Fruit fly (Drosophila melanogaster) whole organism, embryonic: ENCODE results near the gene CG42272.

Experiments used
- Awh ChIP-seq: fragments of 200-800 bp; sonication (Bioruptor generic); IDR thresholded peaks from 2 replicates; pipeline ENCODE4, ENCODE4 v1.3.6; 2022; ENCODE audit warnings: missing biosample characterization, missing genetic modification characterization
- B-H1 ChIP-seq: fragments of 200-800 bp; sonication (Bioruptor generic); IDR thresholded peaks from 3 replicates; pipeline ENCODE4 v1.3.6; 2022; ENCODE audit warnings: missing biosample characterization, missing genetic modification characterization
- CG10462 ChIP-seq: fragments of 200-800 bp; sonication (Bioruptor generic); optimal IDR thresholded peaks from 2 replicates; lab custom pipeline; 2016; ENCODE audit warnings: missing biosample characterization, missing genetic modification characterization
- CG10979 ChIP-seq: fragments of 200-800 bp; sonication (Bioruptor generic); optimal IDR thresholded peaks from 2 replicates; lab custom pipeline; 2018; ENCODE audit warnings: missing biosample characterization, mild to moderate bottlenecking, missing genetic modification characterization, moderate library complexity
- CG1233 ChIP-seq: fragments of 200-800 bp; sonication (Bioruptor generic); optimal IDR thresholded peaks from 4 replicates; lab custom pipeline; 2018; ENCODE audit warnings: missing biosample characterization, mild to moderate bottlenecking, missing genetic modification characterization
- CG12659 ChIP-seq: fragments of 200-800 bp; sonication (Bioruptor generic); optimal IDR thresholded peaks from 3 replicates; lab custom pipeline; 2017; ENCODE audit warnings: mild to moderate bottlenecking, missing biosample characterization, missing genetic modification reagents, missing genetic modification characterization
- CG12769 ChIP-seq: fragments of 200-800 bp; sonication (Bioruptor generic); optimal IDR thresholded peaks from 2 replicates; lab custom pipeline; 2019; ENCODE audit warnings: missing biosample characterization, mild to moderate bottlenecking, missing genetic modification characterization, moderate library complexity
- CG13123 ChIP-seq: fragments of 200-800 bp; sonication (Bioruptor generic); optimal IDR thresholded peaks from 2 replicates; lab custom pipeline; 2016; ENCODE audit warnings: missing biosample characterization, missing genetic modification characterization
- CG13624 ChIP-seq: fragments of 200-800 bp; sonication (Bioruptor generic); optimal IDR thresholded peaks from 2 replicates; lab custom pipeline; 2016; ENCODE audit warnings: missing biosample characterization, missing genetic modification characterization
- CG13894 ChIP-seq: fragments of 200-800 bp; sonication (Bioruptor generic); optimal IDR thresholded peaks from 3 replicates; lab custom pipeline; 2018; ENCODE audit warnings: missing biosample characterization, mild to moderate bottlenecking, missing genetic modification characterization, moderate library complexity
- CG15269 ChIP-seq: fragments of 200-800 bp; sonication (Bioruptor generic); optimal IDR thresholded peaks from 2 replicates; lab custom pipeline; 2018; ENCODE audit warnings: missing biosample characterization, mild to moderate bottlenecking, missing genetic modification characterization, moderate library complexity
- CG15479 ChIP-seq: fragments of 200-800 bp; sonication (Bioruptor generic); optimal IDR thresholded peaks from 3 replicates; lab custom pipeline; 2019; ENCODE audit warnings: missing biosample characterization, mild to moderate bottlenecking, missing genetic modification characterization, moderate library complexity
- CG17186 ChIP-seq: fragments of 200-800 bp; sonication (Bioruptor generic); optimal IDR thresholded peaks from 3 replicates; lab custom pipeline; 2017; ENCODE audit warnings: missing biosample characterization, missing genetic modification reagents, missing genetic modification characterization
- CG17359 ChIP-seq: fragments of 200-800 bp; sonication (Bioruptor generic); optimal IDR thresholded peaks from 3 replicates; lab custom pipeline; 2018; ENCODE audit warnings: missing biosample characterization, mild to moderate bottlenecking, missing genetic modification characterization, moderate library complexity
- CG1792 ChIP-seq: fragments of 200-800 bp; sonication (Bioruptor generic); optimal IDR thresholded peaks from 2 replicates; lab custom pipeline; 2016; ENCODE audit warnings: missing biosample characterization, missing genetic modification characterization
- CG2120 ChIP-seq: fragments of 200-800 bp; sonication (Bioruptor generic); optimal IDR thresholded peaks from 3 replicates; lab custom pipeline; 2016; ENCODE audit warnings: missing biosample characterization, missing genetic modification characterization
- CG3065 ChIP-seq: fragments of 200-800 bp; sonication (Bioruptor generic); optimal IDR thresholded peaks from 2 replicates; lab custom pipeline; 2016; ENCODE audit warnings: missing biosample characterization, missing genetic modification characterization
- CG31224 ChIP-seq: fragments of 200-800 bp; sonication (Bioruptor generic); IDR thresholded peaks from 2 replicates; pipeline ENCODE4 v1.3.6; 2022; ENCODE audit warnings: missing biosample characterization, missing genetic modification characterization
- CG3281 ChIP-seq: fragments of 200-800 bp; sonication (Bioruptor generic); optimal IDR thresholded peaks from 3 replicates; lab custom pipeline; 2017; ENCODE audit warnings: missing biosample characterization, mild to moderate bottlenecking, missing genetic modification characterization
- CG4424 ChIP-seq: fragments of 200-800 bp; sonication (Bioruptor generic); optimal IDR thresholded peaks from 3 replicates; lab custom pipeline; 2016; ENCODE audit warnings: missing biosample characterization, missing genetic modification characterization
- CG4854 ChIP-seq: fragments of 200-800 bp; sonication (Bioruptor generic); optimal IDR thresholded peaks from 2 replicates; lab custom pipeline; 2016; ENCODE audit warnings: missing biosample characterization, missing genetic modification characterization, inconsistent platforms
- CG5245 ChIP-seq: fragments of 200-800 bp; sonication (Bioruptor generic); optimal IDR thresholded peaks from 3 replicates; lab custom pipeline; 2016; ENCODE audit warnings: missing biosample characterization, missing genetic modification characterization
- CG7271 ChIP-seq: fragments of 200-800 bp; sonication (Bioruptor generic); optimal IDR thresholded peaks from 2 replicates; lab custom pipeline; 2018; ENCODE audit warnings: missing biosample characterization, mild to moderate bottlenecking, missing genetic modification characterization, moderate library complexity
- CG7357 ChIP-seq: fragments of 200-800 bp; sonication (Bioruptor generic); IDR thresholded peaks from 3 replicates; pipeline ENCODE4 v1.3.6; 2022; ENCODE audit warnings: missing biosample characterization, missing genetic modification characterization
- CG8478 ChIP-seq: fragments of >200 bp; optimal IDR thresholded peaks from 2 replicates; lab custom pipeline; 2018
- CG9215 ChIP-seq: fragments of 200-800 bp; sonication (Bioruptor generic); IDR thresholded peaks from 2 replicates; pipeline ENCODE4 v1.3.6; 2022; ENCODE audit warnings: missing biosample characterization, missing genetic modification characterization
- Camta ChIP-seq: fragments of 200-800 bp; sonication (Bioruptor generic); optimal IDR thresholded peaks from 2 replicates; lab custom pipeline; 2016; ENCODE audit warnings: missing biosample characterization, missing genetic modification characterization
- Dip3 ChIP-seq: fragments of 200-800 bp; sonication (Bioruptor generic); optimal IDR thresholded peaks from 3 replicates; lab custom pipeline; 2016; ENCODE audit warnings: missing biosample characterization, missing genetic modification characterization
- Elba2 ChIP-seq: fragments of 200-800 bp; sonication (Bioruptor generic); optimal IDR thresholded peaks from 3 replicates; lab custom pipeline; 2016; ENCODE audit warnings: missing biosample characterization, missing genetic modification characterization
- Hmr ChIP-seq: fragments of 200-800 bp; sonication (Bioruptor generic); optimal IDR thresholded peaks from 3 replicates; lab custom pipeline; 2017; ENCODE audit warnings: mild to moderate bottlenecking, missing biosample characterization, missing genetic modification reagents, missing genetic modification characterization
- Med ChIP-seq: fragments of 200-800 bp; sonication (Bioruptor generic); peaks from one replicate; lab custom pipeline; 2016; ENCODE audit warnings: missing biosample characterization, missing genetic modification characterization, mild to moderate bottlenecking, inconsistent platforms, moderate library complexity
- Nf-YB ChIP-seq: fragments of 200-800 bp; sonication (Bioruptor generic); optimal IDR thresholded peaks from 3 replicates; lab custom pipeline; 2019; ENCODE audit warnings: missing biosample characterization, mild to moderate bottlenecking, missing genetic modification characterization, moderate library complexity
- Rfx ChIP-seq: fragments of 200-800 bp; sonication (Bioruptor generic); IDR thresholded peaks from 2 replicates; pipeline ENCODE4 v1.3.6; 2022; ENCODE audit warnings: missing biosample characterization, missing genetic modification characterization
- ab ChIP-seq: fragments of 200-800 bp; sonication (Bioruptor generic); optimal IDR thresholded peaks from 2 replicates; lab custom pipeline; 2016; ENCODE audit warnings: missing biosample characterization, missing genetic modification characterization
- abd-A ChIP-seq: fragments of 200-800 bp; sonication (Bioruptor generic); optimal IDR thresholded peaks from 3 replicates; lab custom pipeline; 2019; ENCODE audit warnings: missing biosample characterization, mild to moderate bottlenecking, missing genetic modification characterization, moderate library complexity
- bcd ChIP-seq: fragments of 200-800 bp; sonication (Bioruptor generic); optimal IDR thresholded peaks from 2 replicates; lab custom pipeline; 2017; ENCODE audit warnings: missing biosample characterization, mild to moderate bottlenecking, missing genetic modification characterization
- chinmo ChIP-seq: fragments of 200-800 bp; sonication (Bioruptor generic); IDR thresholded peaks from 4 replicates; pipeline ENCODE4 v1.3.6; 2022; ENCODE audit warnings: missing biosample characterization, missing genetic modification characterization; ENCODE audit not compliant: partially characterized antibody
- dati ChIP-seq: fragments of 200-800 bp; sonication (Bioruptor generic); IDR thresholded peaks from 2 replicates; pipeline ENCODE4 v1.3.6; 2022; ENCODE audit warnings: missing biosample characterization, missing genetic modification characterization
- en ChIP-seq: fragments of 200-800 bp; sonication (Bioruptor generic); optimal IDR thresholded peaks from 2 replicates; lab custom pipeline; 2016; ENCODE audit warnings: missing biosample characterization, missing genetic modification characterization
- eve ChIP-seq, 2 experiments: fragments of >200 bp; optimal IDR thresholded peaks; 2 replicates each; lab custom pipeline; 2017; ENCODE audit warnings: missing biosample characterization in 2 of 2, missing genetic modification characterization in 2 of 2
- fd102C ChIP-seq: fragments of 200-800 bp; sonication (Bioruptor generic); optimal IDR thresholded peaks from 2 replicates; lab custom pipeline; 2018; ENCODE audit warnings: missing biosample characterization, mild to moderate bottlenecking, missing genetic modification characterization, moderate library complexity
- fru ChIP-seq: fragments of >200 bp; optimal IDR thresholded peaks from 2 replicates; lab custom pipeline; 2017
- gce ChIP-seq: fragments of 200-800 bp; sonication (Bioruptor generic); IDR thresholded peaks from 3 replicates; pipeline ENCODE4 v1.3.6; 2022; ENCODE audit warnings: missing biosample characterization, missing genetic modification characterization
- maf-S ChIP-seq: fragments of 200-800 bp; sonication (Bioruptor generic); optimal IDR thresholded peaks from 2 replicates; lab custom pipeline; 2016; ENCODE audit warnings: missing biosample characterization, missing genetic modification characterization
- pzg ChIP-seq: fragments of 200-800 bp; sonication (Bioruptor generic); optimal IDR thresholded peaks from 3 replicates; lab custom pipeline; 2018; ENCODE audit warnings: missing biosample characterization, mild to moderate bottlenecking, missing genetic modification characterization, moderate library complexity
- ranshi ChIP-seq: fragments of 200-800 bp; sonication (Bioruptor generic); IDR thresholded peaks from 2 replicates; pipeline ENCODE4 v1.3.6; 2022; ENCODE audit warnings: missing biosample characterization, missing genetic modification characterization
- sr ChIP-seq: fragments of 200-800 bp; sonication (Bioruptor generic); IDR thresholded peaks from 3 replicates; pipeline ENCODE4 v1.3.6; 2022; ENCODE audit warnings: missing biosample characterization, missing genetic modification characterization
- unc-4 ChIP-seq: fragments of 200-800 bp; sonication (Bioruptor generic); IDR thresholded peaks from 2 replicates; pipeline ENCODE4 v1.3.6; 2022; ENCODE audit warnings: missing biosample characterization, missing genetic modification characterization; ENCODE audit not compliant: partially characterized antibody
- vvl ChIP-seq: fragments of 200-800 bp; sonication (Bioruptor generic); IDR thresholded peaks from 2 replicates; pipeline ENCODE4 v1.3.6; 2022; ENCODE audit warnings: missing biosample characterization, missing genetic modification characterization
- wek ChIP-seq: fragments of 200-800 bp; sonication (Bioruptor generic); optimal IDR thresholded peaks from 3 replicates; lab custom pipeline; 2018; ENCODE audit warnings: missing biosample characterization, mild to moderate bottlenecking, missing genetic modification characterization, moderate library complexity

Gene CG42272

DNA sequence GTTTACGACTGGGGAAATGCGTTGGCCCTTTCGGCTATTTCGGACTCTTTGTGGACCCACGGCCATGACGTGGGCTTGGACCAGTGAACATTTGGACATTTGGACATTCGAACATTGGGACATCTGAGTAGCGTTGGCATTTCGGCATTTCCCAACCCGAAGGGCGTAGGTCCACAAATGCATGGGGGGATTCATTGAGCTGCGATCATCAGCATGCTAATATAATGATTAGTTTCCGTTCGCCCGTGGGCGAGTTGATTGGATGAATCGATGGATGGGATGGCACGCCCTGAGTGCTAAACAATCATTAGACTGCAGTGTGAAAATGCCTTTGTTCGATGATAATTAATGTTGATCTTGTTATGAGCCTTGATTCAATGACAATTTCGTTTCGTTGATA is 15.4 kb upstream of the CG42272 start:
- TF ChIP-seq Awh (peak; percentile 84), CG31224 (GFP tag; lab: Robert Waterston, UW) (no peak), gce (GFP tag; lab: Robert Waterston, UW) (no peak), abd-A (tag; lab: Kevin White, UChicago) (peak; percentile 52), CG15479 (GFP tag; lab: Kevin White, UChicago) (peak; percentile 44), dati (no peak), vvl (GFP tag; lab: Robert Waterston, UW) (peak; percentile 36; the same call in 1 of the 2 replicates), sr (GFP tag; lab: Robert Waterston, UW) (peak; percentile 82)
- TF ChIP-seq, all 482 proteins: peak for 5

DNA sequence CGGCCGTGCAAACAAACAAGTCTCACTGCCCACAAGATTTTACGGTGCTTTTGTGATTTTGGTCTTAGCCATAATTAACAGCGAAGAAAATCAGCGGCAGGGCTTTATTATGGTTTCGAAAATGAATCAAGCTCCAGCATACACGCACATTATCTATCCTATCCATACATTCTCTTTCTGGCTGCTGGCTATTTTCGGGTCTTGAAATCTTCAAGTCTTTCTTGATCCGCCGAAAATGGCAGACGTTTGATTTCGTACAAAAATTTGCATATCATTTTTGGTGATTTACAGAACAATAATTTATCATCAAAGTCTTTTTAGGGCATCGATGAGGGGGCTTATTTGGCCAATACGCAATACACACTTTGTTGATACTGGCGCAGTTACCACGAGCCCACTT is 14.0 kb upstream of the CG42272 start:
- TF ChIP-seq CG10979 (tag; lab: Kevin White, UChicago), result no peak
- TF ChIP-seq Hmr (GFP tag; lab: Kevin White, UChicago), result no peak
- TF ChIP-seq en (GFP tag; lab: Kevin White, UChicago), result no peak
- TF ChIP-seq B-H1, result no peak
- TF ChIP-seq eve (GFP tag; optimal IDR thresholded peaks at IDR 0.05; lab: Kevin White, UChicago), result no peak
- TF ChIP-seq CG17186 (GFP tag; lab: Kevin White, UChicago), result no peak
- peak; percentile 90 for TF ChIP-seq CG13894 (tag; lab: Kevin White, UChicago)
- TF ChIP-seq Nf-YB, result no peak
- TF ChIP-seq CG7271 (tag; lab: Kevin White, UChicago), result no peak
- no peak for TF ChIP-seq Dip3 (GFP tag; lab: Kevin White, UChicago)
- TF ChIP-seq CG10462, result no peak
- no peak for TF ChIP-seq bcd (GFP tag; lab: Kevin White, UChicago)
- no peak for TF ChIP-seq CG4424 (GFP tag; lab: Kevin White, UChicago)
- peak; percentile 27 for TF ChIP-seq CG12769 (tag; lab: Kevin White, UChicago)
- peak; percentile 31 for TF ChIP-seq CG13624 (GFP tag; lab: Kevin White, UChicago)
- no peak for TF ChIP-seq ab (GFP tag; lab: Kevin White, UChicago)
- no peak for TF ChIP-seq CG7357 (GFP tag; lab: Robert Waterston, UW)
- 0 out of 4 replicates have a peak, but pooled peaks have one; percentile 8 for TF ChIP-seq chinmo (GFP tag; lab: Robert Waterston, UW)

DNA sequence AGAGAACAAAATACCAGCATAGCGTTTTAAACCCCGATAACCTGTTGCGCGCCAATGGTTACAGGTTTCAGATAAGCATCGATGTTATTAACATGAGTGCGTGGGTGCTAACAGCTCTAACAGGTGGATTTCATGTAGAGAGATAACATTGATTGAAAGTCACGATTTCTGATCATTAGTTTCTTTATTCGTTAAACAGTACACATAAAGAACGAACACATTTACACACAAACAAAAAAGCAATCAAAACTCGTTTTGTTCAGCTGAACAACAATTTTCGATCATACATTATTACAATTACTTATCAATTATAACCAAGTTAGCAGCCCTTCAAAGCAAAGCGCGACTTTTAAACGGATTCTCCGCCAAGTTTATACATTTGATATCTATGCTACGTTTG is 13.2 kb upstream of the CG42272 start:
- TF ChIP-seq Rfx (peak; percentile 36), CG8478 (lab: Kevin White, UChicago) (no peak), ranshi (no peak), CG5245 (GFP tag; lab: Kevin White, UChicago) (peak; percentile 27), CG9215 (GFP tag; lab: Robert Waterston, UW) (no peak), CG1233 (no peak), Camta (peak; percentile 25), CG13123 (no peak), CG1792 (GFP tag; lab: Kevin White, UChicago) (peak; percentile 44), fru (no peak), CG17359 (tag; lab: Kevin White, UChicago) (peak; percentile 41), unc-4 (GFP tag; lab: Robert Waterston, UW) (0 out of 2 replicates have a peak, but pooled peaks have one; percentile 26), CG12659 (GFP tag; lab: Kevin White, UChicago) (peak; percentile 37), Elba2 (GFP tag; lab: Kevin White, UChicago) (no peak), CG15269 (tag; lab: Kevin White, UChicago) (peak; percentile 38), CG3065 (no peak), Med (GFP tag; lab: Kevin White, UChicago) (peak; percentile 92), CG2120 (GFP tag; lab: Kevin White, UChicago) (peak; percentile 61), maf-S (GFP tag; lab: Kevin White, UChicago) (peak; percentile 10), fd102C (GFP tag; lab: Kevin White, UChicago) (no peak), CG3281 (GFP tag; lab: Kevin White, UChicago) (peak; percentile 34), CG4854 (GFP tag; lab: Kevin White, UChicago) (peak; percentile 16), pzg (GFP tag; lab: Kevin White, UChicago) (peak; percentile 66), wek (GFP tag; lab: Kevin White, UChicago) (no peak)
